Worm (Caenorhabditis elegans) whole organism, L4 larva: ENCODE measurements around the gene glp-1.

Experiments
- D1046.2 ChIP-seq: fragments of 200-800 bp; sonication (Bioruptor generic); IDR thresholded peaks from 2 replicates; pipeline ENCODE4 v1.3.6; 2022; ENCODE audit warnings: missing genetic modification characterization, missing compliant biosample characterization
- F10B5.3 ChIP-seq: sonication (generic microtip); optimal IDR thresholded peaks from 2 replicates; lab custom pipeline; 2016; ENCODE audit warnings: mild to moderate bottlenecking, missing genetic modification characterization, missing compliant biosample characterization
- Y105C5A.15 ChIP-seq: fragments of 200-800 bp; sonication (Bioruptor generic); IDR thresholded peaks from 2 replicates; pipeline ENCODE4 v1.3.6; 2022; ENCODE audit warnings: missing genetic modification characterization, missing compliant biosample characterization
- Y48G9A.11 ChIP-seq: fragments of 200-800 bp; sonication (Bioruptor generic); IDR thresholded peaks from 2 replicates; pipeline ENCODE4 v1.3.6; 2022; ENCODE audit warnings: missing genetic modification reagents, missing genetic modification characterization, missing compliant biosample characterization
- ZK337.2 ChIP-seq: fragments of 200-800 bp; sonication (Bioruptor generic); IDR thresholded peaks from 2 replicates; pipeline ENCODE4 v1.3.6; 2022; ENCODE audit warnings: missing genetic modification reagents, missing genetic modification characterization, missing compliant biosample characterization
- aha-1 ChIP-seq: fragments of 150-350 bp; peaks from one replicate; lab custom pipeline; 2014; ENCODE audit warnings: missing biosample characterization, missing genetic modification characterization
- arid-1 ChIP-seq: fragments of 200-800 bp; sonication (Bioruptor generic); conservative IDR thresholded peaks from 2 replicates; pipeline ENCODE4 v1.3.6; 2022; ENCODE audit warnings: missing genetic modification reagents, missing genetic modification characterization, missing compliant biosample characterization
- ces-1 ChIP-seq: fragments of 150-350 bp; sonication (generic microtip); optimal IDR thresholded peaks from 4 replicates; lab custom pipeline; 2014; ENCODE audit warnings: missing biosample characterization, missing genetic modification reagents, missing genetic modification characterization
- ctbp-1 ChIP-seq: fragments of 200-800 bp; sonication (Bioruptor generic); IDR thresholded peaks from 2 replicates; pipeline ENCODE4 v1.3.6; 2022; ENCODE audit warnings: missing genetic modification reagents, missing genetic modification characterization, missing compliant biosample characterization
- dmd-6 ChIP-seq: fragments of 200-800 bp; sonication (Bioruptor generic); IDR thresholded peaks from 2 replicates; pipeline ENCODE4 v1.3.6; 2022; ENCODE audit warnings: missing genetic modification reagents, missing genetic modification characterization, missing compliant biosample characterization
- dpl-1 ChIP-seq: fragments of 150-350 bp; optimal IDR thresholded peaks from 2 replicates; lab custom pipeline; 2014; ENCODE audit warnings: missing biosample characterization, missing genetic modification reagents, missing genetic modification characterization
- dve-1 ChIP-seq: sonication (generic microtip); optimal IDR thresholded peaks from 2 replicates; lab custom pipeline; 2017; ENCODE audit warnings: antibody characterized with exemption, mild to moderate bottlenecking, missing genetic modification characterization, missing compliant biosample characterization; ENCODE audit not compliant: insufficient read depth
- egl-43 ChIP-seq: fragments of 200-800 bp; sonication (Bioruptor generic); IDR thresholded peaks from 2 replicates; pipeline ENCODE4 v1.3.6; 2022; ENCODE audit warnings: missing genetic modification reagents, missing genetic modification characterization, missing compliant biosample characterization
- fkh-10 ChIP-seq: fragments of 150-350 bp; optimal IDR thresholded peaks from 2 replicates; lab custom pipeline; 2014; ENCODE audit warnings: missing biosample characterization, missing genetic modification reagents, missing genetic modification characterization
- hmg-1.1 ChIP-seq: fragments of 200-800 bp; sonication (Bioruptor generic); IDR thresholded peaks from 2 replicates; pipeline ENCODE4 v1.3.6; 2022; ENCODE audit warnings: missing genetic modification reagents, missing genetic modification characterization, missing compliant biosample characterization
- jun-1 ChIP-seq: fragments of 150-350 bp; optimal IDR thresholded peaks from 2 replicates; lab custom pipeline; 2014; ENCODE audit warnings: missing biosample characterization, missing genetic modification reagents, missing genetic modification characterization
- lim-7 ChIP-seq: fragments of 200-800 bp; sonication (Bioruptor generic); IDR thresholded peaks from 2 replicates; pipeline ENCODE4 v1.3.6; 2022; ENCODE audit warnings: missing genetic modification characterization, missing compliant biosample characterization
- lin-1 ChIP-seq: fragments of 200-800 bp; sonication (Bioruptor generic); IDR thresholded peaks from 2 replicates; pipeline ENCODE4 v1.3.6; 2022; ENCODE audit warnings: missing genetic modification reagents, missing genetic modification characterization, missing compliant biosample characterization
- lin-38 ChIP-seq: fragments of 200-800 bp; sonication (Bioruptor generic); IDR thresholded peaks from 2 replicates; pipeline ENCODE4 v1.3.6; 2022; ENCODE audit warnings: missing genetic modification reagents, missing genetic modification characterization, missing compliant biosample characterization
- madf-5 ChIP-seq, 2 experiments: fragments of 200-800 bp; sonication (Bioruptor generic); IDR thresholded peaks; 2 replicates each; pipeline ENCODE4 v1.3.6; 2022; ENCODE audit warnings: missing compliant biosample characterization in 2 of 2, missing genetic modification characterization in 2 of 2
- madf-9 ChIP-seq: fragments of 200-800 bp; sonication (Bioruptor generic); conservative IDR thresholded peaks from 2 replicates; pipeline ENCODE4 v1.3.6; 2022; ENCODE audit warnings: missing genetic modification reagents, missing genetic modification characterization, missing compliant biosample characterization
- mep-1 ChIP-seq: fragments of 150-350 bp; sonication (generic microtip); optimal IDR thresholded peaks from 3 replicates; lab custom pipeline; 2014; ENCODE audit warnings: missing biosample characterization, missing genetic modification characterization
- mes-2 ChIP-seq: sonication (generic microtip); optimal IDR thresholded peaks from 2 replicates; lab custom pipeline; 2016; ENCODE audit warnings: missing genotype, mild to moderate bottlenecking, missing genetic modification characterization, missing compliant biosample characterization; ENCODE audit not compliant: poor library complexity, severe bottlenecking
- mxl-2 ChIP-seq: fragments of 200-800 bp; sonication (Bioruptor generic); conservative IDR thresholded peaks from 2 replicates; pipeline ENCODE4 v1.3.6; 2022; ENCODE audit warnings: missing genetic modification reagents, missing genetic modification characterization, missing compliant biosample characterization
- nhr-41 ChIP-seq: fragments of 200-800 bp; sonication (Bioruptor generic); IDR thresholded peaks from 2 replicates; pipeline ENCODE4 v1.3.6; 2022; ENCODE audit warnings: missing genetic modification reagents, missing genetic modification characterization, missing compliant biosample characterization
- nhr-6 ChIP-seq: fragments of 150-350 bp; optimal IDR thresholded peaks from 2 replicates; lab custom pipeline; 2014; ENCODE audit warnings: missing biosample characterization, missing genetic modification characterization
- nhr-77 ChIP-seq: fragments of 150-350 bp; optimal IDR thresholded peaks from 2 replicates; lab custom pipeline; 2014; ENCODE audit warnings: missing biosample characterization, missing genetic modification characterization
- php-3 ChIP-seq: fragments of 200-800 bp; sonication (Bioruptor generic); IDR thresholded peaks from 2 replicates; pipeline ENCODE4 v1.3.6; 2022; ENCODE audit warnings: missing genetic modification reagents, missing genetic modification characterization, missing compliant biosample characterization
- pqm-1 ChIP-seq: sonication (generic microtip); optimal IDR thresholded peaks from 2 replicates; lab custom pipeline; 2017; ENCODE audit warnings: missing biosample characterization, missing genetic modification characterization
- saeg-2 ChIP-seq: fragments of 200-800 bp; sonication (Bioruptor generic); IDR thresholded peaks from 2 replicates; pipeline ENCODE4 v1.3.6; 2022; ENCODE audit warnings: missing genetic modification reagents, missing genetic modification characterization, missing compliant biosample characterization
- set-16 ChIP-seq: fragments of 200-800 bp; sonication (Bioruptor generic); IDR thresholded peaks from 2 replicates; pipeline ENCODE4 v1.3.6; 2022; ENCODE audit warnings: missing genetic modification reagents, missing genetic modification characterization, missing compliant biosample characterization
- tra-1 ChIP-seq: fragments of 200-800 bp; sonication (Bioruptor generic); IDR thresholded peaks from 2 replicates; pipeline ENCODE4 v1.3.6; 2022; ENCODE audit warnings: missing genetic modification reagents, missing genetic modification characterization, missing compliant biosample characterization
- zfp-3 ChIP-seq: fragments of 200-800 bp; sonication (Bioruptor generic); conservative IDR thresholded peaks from 2 replicates; pipeline ENCODE4 v1.3.6; 2022; ENCODE audit warnings: missing genetic modification reagents, missing genetic modification characterization, missing compliant biosample characterization
- zip-11 ChIP-seq: fragments of 200-800 bp; sonication (Bioruptor generic); IDR thresholded peaks from 2 replicates; pipeline ENCODE4 v1.3.6; 2022; ENCODE audit warnings: missing genetic modification characterization, missing compliant biosample characterization
- ztf-11 ChIP-seq: fragments of 150-350 bp; optimal IDR thresholded peaks from 2 replicates; lab custom pipeline; 2014; ENCODE audit warnings: missing biosample characterization, missing genetic modification characterization

Gene glp-1

ce11 chrIII:9110914-9111313 lies 18.9 kb downstream of the glp-1 start (continued):
- TF ChIP-seq madf-5 (GFP tag; IDR thresholded peaks at IDR 0.05; lab: Robert Waterston, UW) = peak; percentile 57 to 83; a peak in 2 of 4 replicates
- peak; percentile 13 for TF ChIP-seq mep-1 (tag; lab: Kevin White, UChicago)
- TF ChIP-seq hmg-1.1 = peak; percentile 67
- TF ChIP-seq lin-1 (GFP tag; lab: Robert Waterston, UW) = peak; percentile 79; the same call in 1 of the 2 replicates
- TF ChIP-seq tra-1 (GFP tag; lab: Robert Waterston, UW) = peak; percentile 59; the same call in 1 of the 2 replicates
- TF ChIP-seq mes-2 (tag; lab: Kevin White, UChicago) = peak; percentile 18
- 0 out of 2 replicates have a peak, but pooled peaks have one; percentile 51 for TF ChIP-seq mxl-2
- TF ChIP-seq php-3 (GFP tag; lab: Robert Waterston, UW) = peak; percentile 50
- peak; percentile 79 for TF ChIP-seq ctbp-1
- TF ChIP-seq zfp-3 (GFP tag; lab: Robert Waterston, UW) = 0 out of 2 replicates have a peak, but pooled peaks have one; percentile 47
- TF ChIP-seq egl-43 = peak; percentile 88
- 0 out of 2 replicates have a peak, but pooled peaks have one; percentile 45 for TF ChIP-seq ZK337.2
- peak; percentile 51 for TF ChIP-seq set-16 (GFP tag; lab: Robert Waterston, UW)
- peak; percentile 72; the same call in 1 of the 2 replicates for TF ChIP-seq D1046.2 (GFP tag; lab: Robert Waterston, UW)
- peak; percentile 89 for TF ChIP-seq lim-7 (GFP tag; lab: Robert Waterston, UW)
- TF ChIP-seq lin-38 (GFP tag; lab: Robert Waterston, UW) = peak; percentile 97
- TF ChIP-seq Y105C5A.15 (GFP tag; lab: Robert Waterston, UW) = 0 out of 2 replicates have a peak, but pooled peaks have one; percentile 27
- 0 out of 2 replicates have a peak, but pooled peaks have one; percentile 4 for TF ChIP-seq madf-9
- TF ChIP-seq, all 104 proteins: peak for 30; not testable (repeated sequence) for 74

DNA sequence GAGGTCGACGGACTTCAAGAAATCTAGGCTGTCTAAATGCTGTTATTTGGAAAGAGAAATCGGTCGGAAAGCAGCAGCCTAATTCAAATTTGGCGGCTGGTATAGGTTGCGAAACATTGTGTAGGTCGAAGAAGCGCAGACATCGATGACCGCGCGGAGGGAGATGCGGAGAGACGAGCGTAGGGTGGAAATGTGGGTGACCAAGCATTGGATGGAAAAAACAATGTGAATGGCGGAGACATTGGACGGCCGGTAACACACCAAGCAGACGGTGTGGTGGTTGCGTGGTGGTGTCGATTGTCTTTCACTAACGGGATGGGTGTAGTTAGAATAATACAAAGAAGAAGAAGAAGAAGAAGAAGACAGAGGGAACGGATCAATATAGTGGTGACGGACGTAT lies 20.4 kb downstream of the glp-1 start:
- TF ChIP-seq arid-1 (GFP tag; lab: Robert Waterston, UW) (no peak), jun-1 (tag; lab: Kevin White, UChicago) (no peak), dve-1 (tag; lab: Kevin White, UChicago) (no peak), ces-1 (GFP tag; lab: Kevin White, UChicago) (no peak), dpl-1 (GFP tag; lab: Kevin White, UChicago) (no peak), nhr-77 (tag; lab: Kevin White, UChicago) (no peak), ztf-11 (tag; lab: Kevin White, UChicago) (no peak), madf-5 (GFP tag; IDR thresholded peaks at IDR 0.05; lab: Robert Waterston, UW) (no peak), ZK337.2 (no peak), hmg-1.1 (no peak), F10B5.3 (tag; lab: Kevin White, UChicago) (no peak), zip-11 (GFP tag; lab: Robert Waterston, UW) (no peak), fkh-10 (GFP tag; lab: Kevin White, UChicago) (no peak), saeg-2 (GFP tag; lab: Robert Waterston, UW) (no peak), dmd-6 (GFP tag; lab: Robert Waterston, UW) (no peak), nhr-6 (tag; lab: Kevin White, UChicago) (no peak)

DNA sequence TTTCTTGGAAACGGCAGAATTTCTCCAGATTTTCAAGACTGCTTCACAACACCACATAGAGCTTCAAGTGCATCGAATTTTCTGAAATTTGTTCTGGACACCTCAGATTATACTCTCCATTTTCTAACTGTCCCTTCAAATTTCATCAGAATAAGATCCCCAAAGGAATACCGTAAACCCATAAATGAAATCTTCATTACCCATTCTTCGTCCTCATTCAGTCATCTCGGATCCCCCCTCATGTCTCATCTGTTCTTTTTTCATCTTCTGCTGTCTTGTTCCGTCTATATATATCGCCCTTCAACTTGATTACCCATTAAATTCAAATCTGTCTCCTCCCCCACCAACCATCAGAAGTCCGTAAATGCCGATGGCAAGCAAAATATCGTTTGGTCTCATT lies 22.0 kb downstream of the glp-1 start:
- TF ChIP-seq pqm-1 (tag; lab: Kevin White, UChicago) = no peak
- peak; percentile 97 for TF ChIP-seq aha-1 (tag; lab: Kevin White, UChicago)

ce11 chrIII:9114649-9115048 lies 22.6 kb downstream of the glp-1 start, which contains the start of gene ZK512.1:
TSS of gene ZK512.1 (plus strand) at chrIII:9114949.
- TF ChIP-seq Y48G9A.11 (GFP tag; lab: Robert Waterston, UW) (no peak), nhr-77 (tag; lab: Kevin White, UChicago) (no peak), nhr-41 (GFP tag; lab: Robert Waterston, UW) (no peak), egl-43 (no peak)
